Worm (Caenorhabditis elegans) whole organism, young adult: ENCODE results near the gene npr-30.

Experiments used
- die-1 ChIP-seq: sonication (generic microtip); optimal IDR thresholded peaks from 2 replicates; lab custom pipeline; 2016; ENCODE audit warnings: missing genotype, mild to moderate bottlenecking, missing genetic modification characterization, missing compliant biosample characterization
- lin-35 ChIP-seq, 3 experiments: fragments of 150-350 bp in 2 of 3; sonication (generic microtip) in 1 of 3; optimal IDR thresholded peaks; 2 replicates each; lab custom pipeline; 2014 to 2018; ENCODE audit warnings: missing biosample characterization in 3 of 3, missing genetic modification characterization in 3 of 3, missing genetic modification reagents in 3 of 3
- sdz-38 ChIP-seq: sonication (generic microtip); optimal IDR thresholded peaks from 2 replicates; lab custom pipeline; 2016; ENCODE audit warnings: missing genotype, missing genetic modification characterization, missing compliant biosample characterization
- sea-2 ChIP-seq: fragments of 200-800 bp; sonication (Bioruptor generic); IDR thresholded peaks from 2 replicates; pipeline ENCODE4 v1.3.6; 2022; ENCODE audit warnings: missing genetic modification characterization, missing compliant biosample characterization

DNA sequence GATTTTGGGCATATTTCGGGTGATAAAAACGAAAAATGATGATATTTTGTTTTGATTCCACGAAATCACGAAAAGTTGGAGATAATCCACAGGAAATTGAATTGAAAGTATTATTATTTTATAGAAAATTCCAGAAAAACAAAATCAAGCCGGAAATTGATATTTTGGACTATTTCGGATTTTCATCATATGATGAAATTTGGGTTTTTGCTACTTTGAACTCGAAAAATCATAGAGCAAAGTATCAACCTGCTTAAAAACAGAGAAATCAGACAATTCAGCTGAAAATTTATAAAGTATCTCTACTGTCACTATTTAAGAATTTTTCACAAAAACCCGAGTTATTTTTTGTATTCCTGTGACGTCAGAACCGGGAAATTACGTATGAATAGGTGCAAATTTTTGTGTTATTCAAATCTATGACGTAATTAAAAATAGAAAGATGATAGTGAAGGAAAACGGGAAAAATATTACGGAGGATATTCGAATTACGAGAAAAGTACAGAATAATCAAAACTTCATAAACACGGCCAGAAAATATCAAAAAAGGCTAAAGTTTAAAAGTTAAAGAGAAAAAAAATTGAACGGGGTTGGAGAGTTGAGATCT, 24.3 kb downstream of the npr-30 start:
- no peak for TF ChIP-seq die-1
- no peak for TF ChIP-seq sdz-38 (tag; lab: Kevin White, UChicago)
- no peak for TF ChIP-seq lin-35 (GFP tag; optimal IDR thresholded peaks at IDR 0.05; lab: Kevin White, UChicago)
- TF ChIP-seq sea-2 (GFP tag; lab: Robert Waterston, UW), result no peak
